Worm (Caenorhabditis elegans) whole organism, L4/young adult: Measurements from ENCODE around the gene mspn-1.

Source experiments
- W03F9.2 ChIP-seq: fragments of 150-350 bp; optimal IDR thresholded peaks from 2 replicates; lab custom pipeline; 2014; ENCODE audit warnings: missing biosample characterization, missing genetic modification characterization
- him-1 ChIP-seq: sonication (generic microtip); optimal IDR thresholded peaks from 2 replicates; lab custom pipeline; 2016; ENCODE audit warnings: missing genotype, missing genetic modification reagents, missing genetic modification characterization, missing compliant biosample characterization

ce11 chrIV:10150552-10151004 is 27.2 kb upstream of the mspn-1 start, which contains the start of gene tsp-12:
- no peak for TF ChIP-seq him-1 (tag; lab: Kevin White, UChicago)
- TF ChIP-seq W03F9.2, result no peak
